Worm (Caenorhabditis elegans) whole organism, early embryonic: Measurements from ENCODE around the gene F55G11.6.

Source experiments
- F13C5.2 ChIP-seq: sonication (generic microtip); optimal IDR thresholded peaks from 2 replicates; lab custom pipeline; 2017; ENCODE audit warnings: mild to moderate bottlenecking, missing genetic modification characterization, inconsistent platforms, missing compliant biosample characterization
- aly-1 ChIP-seq: sonication (generic microtip); optimal IDR thresholded peaks from 2 replicates; lab custom pipeline; 2016; ENCODE audit warnings: missing genetic modification characterization, missing compliant biosample characterization
- ama-1 ChIP-seq: fragments of 150-350 bp; optimal IDR thresholded peaks from 2 replicates; lab custom pipeline; 2014
- ceh-13 ChIP-seq: fragments of 200-800 bp; sonication (Bioruptor generic); optimal IDR thresholded peaks from 2 replicates; lab custom pipeline; 2018; ENCODE audit warnings: mild to moderate bottlenecking, missing genetic modification characterization, missing compliant biosample characterization
- ceh-36 ChIP-seq: sonication (generic microtip); optimal IDR thresholded peaks from 2 replicates; lab custom pipeline; 2016; ENCODE audit warnings: missing genetic modification characterization, inconsistent platforms, missing compliant biosample characterization
- ets-7 ChIP-seq: sonication (generic microtip); optimal IDR thresholded peaks from 2 replicates; lab custom pipeline; 2016; ENCODE audit warnings: missing genotype, missing genetic modification characterization, missing compliant biosample characterization
- flt-1 ChIP-seq: fragments of 200-800 bp; sonication (Bioruptor generic); IDR thresholded peaks from 2 replicates; pipeline ENCODE4 v1.3.6; 2022; ENCODE audit warnings: missing genetic modification characterization, missing compliant biosample characterization
- hmbx-1 ChIP-seq: sonication (generic microtip); optimal IDR thresholded peaks from 2 replicates; lab custom pipeline; 2016; ENCODE audit warnings: mild to moderate bottlenecking, missing genetic modification characterization, missing compliant biosample characterization
- hmg-4 ChIP-seq: fragments of 200-800 bp; sonication (Bioruptor generic); optimal IDR thresholded peaks from 2 replicates; lab custom pipeline; 2018; ENCODE audit warnings: mild to moderate bottlenecking, missing genetic modification characterization, missing compliant biosample characterization
- hnd-1 ChIP-seq: sonication (generic microtip); optimal IDR thresholded peaks from 2 replicates; lab custom pipeline; 2016; ENCODE audit warnings: missing genetic modification characterization, missing compliant biosample characterization
- pes-1 ChIP-seq: fragments of 200-800 bp; sonication (Bioruptor generic); IDR thresholded peaks from 2 replicates; pipeline ENCODE4 v1.3.6; 2022; ENCODE audit warnings: missing genetic modification reagents, missing genetic modification characterization, missing compliant biosample characterization
- scrt-1 ChIP-seq: fragments of 200-800 bp; sonication (Bioruptor generic); IDR thresholded peaks from 2 replicates; pipeline ENCODE4 v1.3.6; 2022; ENCODE audit warnings: missing genetic modification characterization, missing compliant biosample characterization
- sea-1 ChIP-seq: fragments of 200-800 bp; sonication (Bioruptor generic); conservative IDR thresholded peaks from 2 replicates; pipeline ENCODE4 v1.3.6; 2022; ENCODE audit warnings: missing genetic modification characterization, missing compliant biosample characterization
- tbx-11 ChIP-seq: fragments of 200-800 bp; sonication (Bioruptor generic); IDR thresholded peaks from 2 replicates; pipeline ENCODE4 v1.3.6; 2022; ENCODE audit warnings: missing genetic modification characterization, missing compliant biosample characterization
- tbx-37 ChIP-seq: fragments of 200-800 bp; sonication (Bioruptor generic); conservative IDR thresholded peaks from 2 replicates; pipeline ENCODE4 v1.3.6; 2022; ENCODE audit warnings: missing genetic modification reagents, missing genetic modification characterization, missing compliant biosample characterization
- tra-4 ChIP-seq: sonication (generic microtip); optimal IDR thresholded peaks from 2 replicates; lab custom pipeline; 2017; ENCODE audit warnings: missing genetic modification characterization, missing compliant biosample characterization

Gene F55G11.6

ce11 chrIV:12994376-12994775 is 36.5 kb downstream of the F55G11.6 start, which contains the start of gene K10D11.4:
K10D11.4 (minus strand) TSS chrIV:12994476.
- TF ChIP-seq ets-7 (tag; lab: Kevin White, UChicago), result no peak
- TF ChIP-seq scrt-1 (GFP tag; lab: Robert Waterston, UW), result no peak
- TF ChIP-seq pes-1 (GFP tag; lab: Robert Waterston, UW), result no peak
- TF ChIP-seq F13C5.2, result no peak
- no peak for TF ChIP-seq ceh-36 (tag; lab: Kevin White, UChicago)
- TF ChIP-seq hnd-1 (tag; lab: Kevin White, UChicago), result no peak

ce11 chrIV:12995886-12996285 is 38.1 kb downstream of the F55G11.6 start, which contains the start of gene K10D11.7:
K10D11.7 (minus strand) TSS chrIV:12995986.
- TF ChIP-seq ets-7 (tag; lab: Kevin White, UChicago) (no peak), pes-1 (GFP tag; lab: Robert Waterston, UW) (no peak), flt-1 (GFP tag; lab: Robert Waterston, UW) (no peak), hmbx-1 (tag; lab: Kevin White, UChicago) (no peak), aly-1 (no peak), ceh-36 (tag; lab: Kevin White, UChicago) (no peak), hmg-4 (GFP tag; lab: Kevin White, UChicago) (no peak), ceh-13 (GFP tag; lab: Kevin White, UChicago) (no peak), tbx-11 (GFP tag; lab: Robert Waterston, UW) (no peak), tra-4 (tag; lab: Kevin White, UChicago) (no peak), tbx-37 (GFP tag; lab: Robert Waterston, UW) (no peak)

- no peak for TF ChIP-seq tbx-37 (GFP tag; lab: Robert Waterston, UW)
- TF ChIP-seq ama-1 (lab: Kevin White, UChicago), result no peak
- TF ChIP-seq hnd-1 (tag; lab: Kevin White, UChicago), result no peak
- TF ChIP-seq sea-1 (GFP tag; lab: Robert Waterston, UW), result no peak
- TF ChIP-seq flt-1 (GFP tag; lab: Robert Waterston, UW), result no peak
- no peak for TF ChIP-seq pes-1 (GFP tag; lab: Robert Waterston, UW)
- no peak for TF ChIP-seq hmbx-1 (tag; lab: Kevin White, UChicago)
- TF ChIP-seq F13C5.2, result no peak
- TF ChIP-seq hmg-4 (GFP tag; lab: Kevin White, UChicago), result no peak
Observed at ce11 chrIV:12997560-12997959, 39.7 kb downstream of the F55G11.6 start.

- TF ChIP-seq aly-1 (no peak), F13C5.2 (no peak)
Observed at ce11 chrIV:12999087-12999486, 41.3 kb downstream of the F55G11.6 start.

- TF ChIP-seq hnd-1 (tag; lab: Kevin White, UChicago), result no peak
- no peak for TF ChIP-seq tbx-11 (GFP tag; lab: Robert Waterston, UW)
- no peak for TF ChIP-seq ceh-13 (GFP tag; lab: Kevin White, UChicago)
- no peak for TF ChIP-seq tra-4 (tag; lab: Kevin White, UChicago)
- TF ChIP-seq ceh-36 (tag; lab: Kevin White, UChicago), result no peak
- TF ChIP-seq pes-1 (GFP tag; lab: Robert Waterston, UW), result no peak
- no peak for TF ChIP-seq hmbx-1 (tag; lab: Kevin White, UChicago)
- TF ChIP-seq F13C5.2, result no peak
- TF ChIP-seq ets-7 (tag; lab: Kevin White, UChicago), result no peak
- no peak for TF ChIP-seq sea-1 (GFP tag; lab: Robert Waterston, UW)
Observed at ce11 chrIV:13008405-13009208, 50.8 kb downstream of the F55G11.6 start, which contains the start of gene mbk-2. mbk-2 (plus strand) TSS chrIV:13009158.
